Worm (Caenorhabditis elegans) whole organism, young adult: ENCODE measurements around the gene ZC302.3.
A peak's percentile ranks its signal among the peaks of the same experiment; 100 is the strongest.

ENCODE experiments used
- B0019.2 ChIP-seq: fragments of 200-800 bp; sonication (Bioruptor generic); conservative IDR thresholded peaks from 2 replicates; pipeline ENCODE4 v1.3.6; 2022; ENCODE audit warnings: missing genetic modification reagents, missing genetic modification characterization, missing compliant biosample characterization
- C17E4.6 ChIP-seq: fragments of 200-800 bp; sonication (Bioruptor generic); IDR thresholded peaks from 2 replicates; pipeline ENCODE4 v1.3.6; 2022; ENCODE audit warnings: missing genetic modification reagents, missing genetic modification characterization, missing compliant biosample characterization
- F52B5.7 ChIP-seq: sonication (generic microtip); optimal IDR thresholded peaks from 2 replicates; lab custom pipeline; 2016; ENCODE audit warnings: mild to moderate bottlenecking, missing genetic modification characterization, missing compliant biosample characterization
- F57A8.1 ChIP-seq: fragments of 200-800 bp; sonication (Bioruptor generic); optimal IDR thresholded peaks from 2 replicates; lab custom pipeline; 2018; ENCODE audit warnings: mild to moderate bottlenecking, missing genetic modification characterization, moderate library complexity, missing compliant biosample characterization
- T07F8.4 ChIP-seq: sonication (generic microtip); optimal IDR thresholded peaks from 2 replicates; lab custom pipeline; 2016; ENCODE audit warnings: mild to moderate bottlenecking, missing genetic modification characterization, moderate library complexity, missing compliant biosample characterization
- Y95B8A.8 ChIP-seq: fragments of 200-800 bp; sonication (Bioruptor generic); IDR thresholded peaks from 2 replicates; pipeline ENCODE4 v1.3.6; 2022; ENCODE audit warnings: missing genetic modification reagents, missing genetic modification characterization, missing compliant biosample characterization
- atf-7 ChIP-seq: sonication (generic microtip); optimal IDR thresholded peaks from 2 replicates; lab custom pipeline; 2017; ENCODE audit warnings: mild to moderate bottlenecking, missing genetic modification characterization, missing compliant biosample characterization
- ceh-100 ChIP-seq: fragments of 200-800 bp; sonication (Bioruptor generic); IDR thresholded peaks from 2 replicates; pipeline ENCODE4 v1.3.6; 2022; ENCODE audit warnings: missing genetic modification reagents, missing genetic modification characterization, missing compliant biosample characterization
- ceh-27 ChIP-seq: fragments of 200-800 bp; sonication (Bioruptor generic); optimal IDR thresholded peaks from 2 replicates; lab custom pipeline; 2018; ENCODE audit warnings: mild to moderate bottlenecking, missing genetic modification characterization, moderate library complexity, missing compliant biosample characterization
- ceh-40 ChIP-seq: fragments of 200-800 bp; sonication (Bioruptor generic); IDR thresholded peaks from 2 replicates; pipeline ENCODE4 v1.3.6; 2022; ENCODE audit warnings: missing genetic modification characterization, missing compliant biosample characterization
- ceh-91 ChIP-seq: fragments of 200-800 bp; sonication (Bioruptor generic); IDR thresholded peaks from 2 replicates; pipeline ENCODE4 v1.3.6; 2022; ENCODE audit warnings: missing genetic modification reagents, missing genetic modification characterization, missing compliant biosample characterization
- chd-7 ChIP-seq: sonication (generic microtip); optimal IDR thresholded peaks from 2 replicates; lab custom pipeline; 2016; ENCODE audit warnings: mild to moderate bottlenecking, missing genetic modification characterization, moderate library complexity, missing compliant biosample characterization
- dpff-1 ChIP-seq: sonication (generic microtip); optimal IDR thresholded peaks from 2 replicates; lab custom pipeline; 2017; ENCODE audit warnings: mild to moderate bottlenecking, missing genetic modification characterization, missing compliant biosample characterization
- efl-1 ChIP-seq: fragments of 150-350 bp; optimal IDR thresholded peaks from 2 replicates; lab custom pipeline; 2014; ENCODE audit warnings: missing biosample characterization, missing genetic modification reagents, missing genetic modification characterization
- egl-18 ChIP-seq: fragments of 200-800 bp; sonication (Bioruptor generic); IDR thresholded peaks from 2 replicates; pipeline ENCODE4 v1.3.6; 2022; ENCODE audit warnings: missing genetic modification reagents, missing genetic modification characterization, missing compliant biosample characterization
- egrh-3 ChIP-seq: fragments of 200-800 bp; sonication (Bioruptor generic); IDR thresholded peaks from 2 replicates; pipeline ENCODE4 v1.3.6; 2022; ENCODE audit warnings: missing genetic modification reagents, missing genetic modification characterization, missing compliant biosample characterization
- ekl-4 ChIP-seq: fragments of 200-800 bp; sonication (Bioruptor generic); IDR thresholded peaks from 2 replicates; pipeline ENCODE4 v1.3.6; 2022; ENCODE audit warnings: missing genetic modification reagents, missing genetic modification characterization, missing compliant biosample characterization
- ets-4 ChIP-seq: fragments of 200-800 bp; sonication (Bioruptor generic); optimal IDR thresholded peaks from 2 replicates; lab custom pipeline; 2018; ENCODE audit warnings: mild to moderate bottlenecking, missing genetic modification characterization, missing compliant biosample characterization
- fkh-3 ChIP-seq: sonication (generic microtip); optimal IDR thresholded peaks from 2 replicates; lab custom pipeline; 2016; ENCODE audit warnings: mild to moderate bottlenecking, missing genetic modification characterization, missing compliant biosample characterization
- him-1 ChIP-seq: sonication (generic microtip); optimal IDR thresholded peaks from 2 replicates; lab custom pipeline; 2016; ENCODE audit warnings: missing genotype, missing genetic modification reagents, missing genetic modification characterization, missing compliant biosample characterization
- hlh-26 ChIP-seq: fragments of 200-800 bp; sonication (Bioruptor generic); conservative IDR thresholded peaks from 2 replicates; pipeline ENCODE4 v1.3.6; 2022; ENCODE audit warnings: missing genetic modification reagents, missing genetic modification characterization, missing compliant biosample characterization
- hsf-1 ChIP-seq: fragments of 200-800 bp; sonication (Bioruptor generic); IDR thresholded peaks from 2 replicates; pipeline ENCODE4 v1.3.6; 2022; ENCODE audit warnings: missing genetic modification reagents, missing genetic modification characterization, missing compliant biosample characterization
- lin-35 ChIP-seq, 3 experiments: fragments of 150-350 bp in 2 of 3; sonication (generic microtip) in 1 of 3; optimal IDR thresholded peaks; 2 replicates each; lab custom pipeline; 2014 to 2018; ENCODE audit warnings: missing biosample characterization in 3 of 3, missing genetic modification characterization in 3 of 3, missing genetic modification reagents in 3 of 3
- lin-40 ChIP-seq: sonication (generic microtip); optimal IDR thresholded peaks from 2 replicates; lab custom pipeline; 2016; ENCODE audit warnings: missing genetic modification characterization, mild to moderate bottlenecking, missing compliant biosample characterization, missing genotype, missing genetic modification reagents
- lin-54 ChIP-seq: fragments of 200-800 bp; sonication (Bioruptor generic); optimal IDR thresholded peaks from 2 replicates; lab custom pipeline; 2018; ENCODE audit warnings: mild to moderate bottlenecking, missing genetic modification characterization, missing compliant biosample characterization
- lsl-1 ChIP-seq: fragments of 200-800 bp; sonication (Bioruptor generic); optimal IDR thresholded peaks from 2 replicates; lab custom pipeline; 2018; ENCODE audit warnings: mild to moderate bottlenecking, missing genetic modification characterization, moderate library complexity, missing compliant biosample characterization
- madf-6 ChIP-seq: fragments of 200-800 bp; sonication (Bioruptor generic); IDR thresholded peaks from 2 replicates; pipeline ENCODE4 v1.3.6; 2022; ENCODE audit warnings: missing genetic modification reagents, missing genetic modification characterization, missing compliant biosample characterization
- mcd-1 ChIP-seq: fragments of 200-800 bp; sonication (Bioruptor generic); IDR thresholded peaks from 2 replicates; pipeline ENCODE4 v1.3.6; 2022; ENCODE audit warnings: missing genetic modification reagents, missing genetic modification characterization, missing compliant biosample characterization
- nfya-1 ChIP-seq: sonication (generic microtip); optimal IDR thresholded peaks from 2 replicates; lab custom pipeline; 2017; ENCODE audit warnings: antibody characterized with exemption, missing compliant biosample characterization, missing genetic modification characterization, borderline replicate concordance; ENCODE audit not compliant: insufficient read depth
- nhr-120 ChIP-seq: fragments of 200-800 bp; sonication (Bioruptor generic); IDR thresholded peaks from 2 replicates; pipeline ENCODE4 v1.3.6; 2022; ENCODE audit warnings: missing genetic modification characterization, missing compliant biosample characterization
- sdz-38 ChIP-seq: sonication (generic microtip); optimal IDR thresholded peaks from 2 replicates; lab custom pipeline; 2016; ENCODE audit warnings: missing genotype, missing genetic modification characterization, missing compliant biosample characterization
- snpc-1.3 ChIP-seq: sonication (generic microtip); optimal IDR thresholded peaks from 2 replicates; lab custom pipeline; 2017; ENCODE audit warnings: missing genetic modification characterization, mild to moderate bottlenecking, missing compliant biosample characterization, antibody characterized with exemption, moderate library complexity, missing genotype, missing genetic modification reagents; ENCODE audit not compliant: insufficient read depth
- snpc-3.4 ChIP-seq: sonication (generic microtip); optimal IDR thresholded peaks from 2 replicates; lab custom pipeline; 2017; ENCODE audit warnings: missing genetic modification characterization, mild to moderate bottlenecking, missing compliant biosample characterization, antibody characterized with exemption, moderate library complexity, missing genotype, missing genetic modification reagents
- somi-1 ChIP-seq: fragments of 200-800 bp; sonication (Bioruptor generic); optimal IDR thresholded peaks from 2 replicates; lab custom pipeline; 2018; ENCODE audit warnings: mild to moderate bottlenecking, missing genetic modification characterization, missing compliant biosample characterization
- tlf-1 ChIP-seq: fragments of 200-800 bp; sonication (Bioruptor generic); optimal IDR thresholded peaks from 2 replicates; lab custom pipeline; 2018; ENCODE audit warnings: mild to moderate bottlenecking, missing genetic modification characterization, missing compliant biosample characterization
- xnd-1 ChIP-seq: sonication (generic microtip); optimal IDR thresholded peaks from 2 replicates; lab custom pipeline; 2016; ENCODE audit warnings: missing genotype, missing genetic modification reagents, missing genetic modification characterization, missing compliant biosample characterization
- zfh-2 ChIP-seq: fragments of 200-800 bp; sonication (Bioruptor generic); conservative IDR thresholded peaks from 2 replicates; pipeline ENCODE4 v1.3.6; 2022; ENCODE audit warnings: missing genetic modification reagents, missing genetic modification characterization, missing compliant biosample characterization
- ztf-25 ChIP-seq: fragments of 200-800 bp; sonication (Bioruptor generic); IDR thresholded peaks from 2 replicates; pipeline ENCODE4 v1.3.6; 2022; ENCODE audit warnings: missing genetic modification reagents, missing genetic modification characterization, missing compliant biosample characterization
- ztf-3 ChIP-seq: fragments of 200-800 bp; sonication (Bioruptor generic); optimal IDR thresholded peaks from 2 replicates; lab custom pipeline; 2018; ENCODE audit warnings: mild to moderate bottlenecking, missing genetic modification characterization, missing compliant biosample characterization
- ztf-6 ChIP-seq: fragments of 200-800 bp; sonication (Bioruptor generic); IDR thresholded peaks from 2 replicates; pipeline ENCODE4 v1.3.6; 2022; ENCODE audit warnings: missing genetic modification reagents, missing genetic modification characterization, missing compliant biosample characterization

Gene ZC302.3

DNA sequence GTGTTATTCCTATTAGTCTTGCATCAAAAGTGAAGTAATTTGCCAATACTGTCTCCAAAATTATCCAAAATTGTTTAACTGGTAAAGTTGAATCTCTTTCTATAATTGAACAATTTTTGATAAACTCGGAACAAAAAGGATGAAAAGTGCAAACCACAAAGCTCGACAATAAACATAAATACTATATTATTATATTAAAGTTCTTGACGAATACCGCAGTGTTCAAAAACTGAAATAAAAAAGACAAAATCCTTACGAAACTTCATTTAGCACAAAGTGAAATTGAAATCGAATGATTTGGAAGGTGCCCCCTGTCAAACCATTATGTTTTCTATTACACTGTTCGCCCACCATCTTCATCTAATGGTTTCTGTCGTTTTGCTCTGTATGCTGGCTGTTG, at the start of gene ZC302.3:
TSS of gene ZC302.3 (minus strand) at position 101 of the 400 bp plus-strand sequence.
- no peak for TF ChIP-seq T07F8.4 (tag; lab: Kevin White, UChicago)
- TF ChIP-seq lin-35 (GFP tag; optimal IDR thresholded peaks at IDR 0.05; lab: Kevin White, UChicago) = no peak
- no peak for TF ChIP-seq Y95B8A.8 (GFP tag; lab: Robert Waterston, UW)
- TF ChIP-seq nhr-120 = no peak
- TF ChIP-seq nfya-1 = no peak
- no peak for TF ChIP-seq ekl-4 (GFP tag; lab: Robert Waterston, UW)
- no peak for TF ChIP-seq ceh-91 (GFP tag; lab: Robert Waterston, UW)
- no peak for TF ChIP-seq xnd-1
- no peak for TF ChIP-seq mcd-1 (GFP tag; lab: Robert Waterston, UW)
- TF ChIP-seq fkh-3 (tag; lab: Kevin White, UChicago) = no peak
- no peak for TF ChIP-seq him-1 (tag; lab: Kevin White, UChicago)
- TF ChIP-seq hlh-26 (GFP tag; lab: Robert Waterston, UW) = no peak
- TF ChIP-seq somi-1 (GFP tag; lab: Kevin White, UChicago) = no peak
- TF ChIP-seq ztf-6 (GFP tag; lab: Robert Waterston, UW) = no peak
- no peak for TF ChIP-seq B0019.2 (GFP tag; lab: Robert Waterston, UW)
- TF ChIP-seq egl-18 = no peak
- TF ChIP-seq efl-1 (GFP tag; lab: Kevin White, UChicago) = no peak
- no peak for TF ChIP-seq ceh-40
- TF ChIP-seq tlf-1 = no peak

DNA sequence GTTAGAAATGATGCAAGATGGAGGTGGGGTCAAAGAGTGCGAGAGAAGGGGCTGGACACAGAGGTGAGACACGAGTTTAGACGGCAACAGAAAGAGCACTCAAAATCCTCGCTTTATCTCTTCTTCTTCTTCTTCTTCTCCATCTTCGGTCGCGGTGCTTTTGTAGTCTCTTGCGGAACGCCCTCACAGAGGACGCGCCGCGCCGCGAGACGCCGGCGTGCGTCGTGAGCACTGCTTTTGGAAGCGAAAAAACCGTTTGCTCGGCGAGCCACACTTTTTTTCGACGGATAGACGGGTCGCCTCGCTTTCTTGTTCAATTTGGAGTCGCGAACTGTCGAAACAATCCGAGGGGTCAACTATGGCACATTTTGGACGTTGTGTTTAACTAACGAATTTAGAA, 49.7 kb upstream of the ZC302.3 start, which contains the start of gene D1054.9:
TSS of gene D1054.9 (minus strand) at position 137 of the 400 bp plus-strand sequence.
- no peak for TF ChIP-seq F57A8.1 (GFP tag; lab: Kevin White, UChicago)
- peak; percentile 89 for TF ChIP-seq zfh-2 (GFP tag; lab: Robert Waterston, UW)
- TF ChIP-seq ets-4 (GFP tag; lab: Kevin White, UChicago) = no peak

DNA sequence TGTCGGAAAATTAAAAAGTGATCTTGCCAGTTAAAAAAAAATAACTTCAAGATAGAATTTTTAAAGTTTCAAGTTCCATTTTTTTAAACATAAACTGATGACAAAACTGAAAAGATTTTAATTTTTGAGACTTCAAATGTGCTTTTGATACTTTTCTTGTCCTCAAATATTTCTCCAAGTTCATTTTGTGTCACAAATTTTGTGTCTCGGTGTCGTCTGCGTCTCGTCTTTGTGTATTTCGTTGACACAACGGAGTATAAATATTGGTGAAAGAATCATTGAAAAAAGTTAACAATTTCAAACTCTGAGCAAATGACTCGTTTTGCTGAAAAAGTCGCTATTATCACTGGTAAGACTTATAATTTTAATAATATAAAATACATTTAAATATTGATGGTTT, 42.8 kb upstream of the ZC302.3 start, which contains the start of gene D1054.8:
TSS of gene D1054.8 (plus strand) at position 301 of the 400 bp plus-strand sequence.
- no peak for TF ChIP-seq C17E4.6 (GFP tag; lab: Robert Waterston, UW)
- TF ChIP-seq atf-7 = no peak
- TF ChIP-seq ceh-27 (GFP tag; lab: Kevin White, UChicago) = no peak
- TF ChIP-seq hsf-1 (GFP tag; lab: Robert Waterston, UW) = no peak
- TF ChIP-seq madf-6 (GFP tag; lab: Robert Waterston, UW) = no peak
- no peak for TF ChIP-seq fkh-3 (tag; lab: Kevin White, UChicago)
- TF ChIP-seq chd-7 (tag; lab: Kevin White, UChicago) = no peak
- TF ChIP-seq F52B5.7 (tag; lab: Kevin White, UChicago) = no peak
- no peak for TF ChIP-seq sdz-38 (tag; lab: Kevin White, UChicago)
- no peak for TF ChIP-seq egrh-3 (GFP tag; lab: Robert Waterston, UW)
- no peak for TF ChIP-seq dpff-1 (tag; lab: Kevin White, UChicago)
- no peak for TF ChIP-seq lsl-1 (GFP tag; lab: Kevin White, UChicago)
- no peak for TF ChIP-seq lin-54 (GFP tag; lab: Kevin White, UChicago)
- no peak for TF ChIP-seq ztf-3 (GFP tag; lab: Kevin White, UChicago)
- TF ChIP-seq ceh-100 (GFP tag; lab: Robert Waterston, UW) = no peak
- TF ChIP-seq tlf-1 = no peak
- no peak for TF ChIP-seq snpc-3.4 (tag; lab: Kevin White, UChicago)
- TF ChIP-seq ztf-25 (GFP tag; lab: Robert Waterston, UW) = no peak
- no peak for TF ChIP-seq snpc-1.3 (tag; lab: Kevin White, UChicago)
- no peak for TF ChIP-seq lin-40 (tag; lab: Kevin White, UChicago)
- TF ChIP-seq, all 124 proteins: peak for 0
